Fruit fly (Drosophila melanogaster) whole organism, embryonic: Measurements from ENCODE around the gene Ns1.
A peak's percentile ranks its signal among the peaks of the same experiment; 100 is the strongest.

Source experiments
- Adf1 ChIP-seq: fragments of 200-800 bp; sonication (Bioruptor generic); IDR thresholded peaks from 2 replicates; pipeline ENCODE4 v1.3.6; 2022; ENCODE audit warnings: missing biosample characterization, missing genetic modification characterization
- CG10267 ChIP-seq: fragments of 200-800 bp; sonication (Bioruptor generic); optimal IDR thresholded peaks from 2 replicates; lab custom pipeline; 2018; ENCODE audit warnings: missing biosample characterization, mild to moderate bottlenecking, missing genetic modification characterization, moderate library complexity
- CG11085 ChIP-seq: fragments of 200-800 bp; sonication (Bioruptor generic); IDR thresholded peaks from 2 replicates; pipeline ENCODE4 v1.3.6; 2022; ENCODE audit warnings: missing biosample characterization, missing genetic modification characterization
- CG12219 ChIP-seq: fragments of 200-800 bp; sonication (Bioruptor generic); optimal IDR thresholded peaks from 3 replicates; lab custom pipeline; 2018; ENCODE audit warnings: missing biosample characterization, mild to moderate bottlenecking, missing genetic modification characterization
- CG15073 ChIP-seq: fragments of 200-800 bp; sonication (Bioruptor generic); optimal IDR thresholded peaks from 2 replicates; lab custom pipeline; 2016; ENCODE audit warnings: missing biosample characterization, missing genetic modification characterization
- CG15269 ChIP-seq: fragments of 200-800 bp; sonication (Bioruptor generic); optimal IDR thresholded peaks from 2 replicates; lab custom pipeline; 2018; ENCODE audit warnings: missing biosample characterization, mild to moderate bottlenecking, missing genetic modification characterization, moderate library complexity
- CG16863 ChIP-seq: fragments of 200-800 bp; sonication (Bioruptor generic); optimal IDR thresholded peaks from 3 replicates; lab custom pipeline; 2016; ENCODE audit warnings: missing biosample characterization, missing genetic modification characterization
- CG17328 ChIP-seq: fragments of 200-800 bp; sonication (Bioruptor generic); IDR thresholded peaks from 2 replicates; pipeline ENCODE4 v1.3.6; 2022; ENCODE audit warnings: missing biosample characterization, missing genetic modification characterization
- CG18599 ChIP-seq: fragments of 200-800 bp; sonication (Bioruptor generic); optimal IDR thresholded peaks from 3 replicates; lab custom pipeline; 2017; ENCODE audit warnings: missing biosample characterization, missing genetic modification characterization, mild to moderate bottlenecking, moderate library complexity, missing genetic modification reagents
- CG18619 ChIP-seq: fragments of 200-800 bp; sonication (Bioruptor generic); optimal IDR thresholded peaks from 3 replicates; lab custom pipeline; 2017; ENCODE audit warnings: missing biosample characterization, mild to moderate bottlenecking, missing genetic modification characterization
- CG18764 ChIP-seq: fragments of 200-800 bp; sonication (Bioruptor generic); optimal IDR thresholded peaks from 3 replicates; lab custom pipeline; 2016; ENCODE audit warnings: missing biosample characterization, missing genetic modification characterization
- CG2712 ChIP-seq: fragments of 200-800 bp; optimal IDR thresholded peaks from 3 replicates; lab custom pipeline; 2019; ENCODE audit warnings: missing biosample characterization, mild to moderate bottlenecking, missing genetic modification characterization, moderate library complexity
- CG31388 ChIP-seq: fragments of 200-800 bp; sonication (Bioruptor generic); optimal IDR thresholded peaks from 2 replicates; lab custom pipeline; 2016; ENCODE audit warnings: missing biosample characterization, missing genetic modification characterization
- CG3281 ChIP-seq: fragments of 200-800 bp; sonication (Bioruptor generic); optimal IDR thresholded peaks from 3 replicates; lab custom pipeline; 2017; ENCODE audit warnings: missing biosample characterization, mild to moderate bottlenecking, missing genetic modification characterization
- CG6689 ChIP-seq: fragments of 200-800 bp; sonication (Bioruptor generic); IDR thresholded peaks from 2 replicates; pipeline ENCODE4 v1.3.6; 2022; ENCODE audit warnings: missing biosample characterization, missing genetic modification characterization
- CG6854 ChIP-seq: fragments of 200-800 bp; sonication (Bioruptor generic); optimal IDR thresholded peaks from 3 replicates; lab custom pipeline; 2017; ENCODE audit warnings: missing biosample characterization, mild to moderate bottlenecking, missing genetic modification characterization
- CG8388 ChIP-seq: fragments of 200-800 bp; sonication (Bioruptor generic); optimal IDR thresholded peaks from 2 replicates; lab custom pipeline; 2019; ENCODE audit warnings: missing biosample characterization, mild to moderate bottlenecking, missing genetic modification characterization, moderate library complexity
- CG8944 ChIP-seq: fragments of 200-800 bp; sonication (Bioruptor generic); optimal IDR thresholded peaks from 3 replicates; lab custom pipeline; 2016; ENCODE audit warnings: missing biosample characterization, missing genetic modification characterization
- Dll ChIP-seq: fragments of 200-800 bp; sonication (Bioruptor generic); IDR thresholded peaks from 4 replicates; pipeline ENCODE4 v1.3.6; 2022; ENCODE audit warnings: missing biosample characterization, missing genetic modification characterization; ENCODE audit not compliant: partially characterized antibody
- E2f1 ChIP-seq: fragments of 200-800 bp; sonication (Bioruptor generic); IDR thresholded peaks from 2 replicates; pipeline ENCODE4 v1.3.6; 2022; ENCODE audit warnings: missing biosample characterization, missing genetic modification characterization
- H15 ChIP-seq: fragments of 200-800 bp; sonication (Bioruptor generic); IDR thresholded peaks from 3 replicates; pipeline ENCODE4 v1.3.6; 2022; ENCODE audit warnings: missing biosample characterization, missing genetic modification characterization
- H2.0 ChIP-seq: fragments of 200-800 bp; sonication (Bioruptor generic); IDR thresholded peaks from 2 replicates; pipeline ENCODE4 v1.3.6; 2022; ENCODE audit warnings: missing biosample characterization, missing genetic modification characterization
- Hand ChIP-seq: fragments of 200-800 bp; sonication (Bioruptor generic); optimal IDR thresholded peaks from 2 replicates; lab custom pipeline; 2017; ENCODE audit warnings: mild to moderate bottlenecking, missing biosample characterization, missing genetic modification reagents, missing genetic modification characterization
- Kr ChIP-seq: fragments of 200-800 bp; sonication (Bioruptor generic); optimal IDR thresholded peaks from 2 replicates; lab custom pipeline; 2017; ENCODE audit warnings: missing biosample characterization, mild to moderate bottlenecking, missing genetic modification characterization
- Lim3 ChIP-seq: fragments of 200-800 bp; sonication (Bioruptor generic); IDR thresholded peaks from 2 replicates; pipeline ENCODE4 v1.3.6; 2022; ENCODE audit warnings: missing biosample characterization, missing genetic modification characterization
- Oli ChIP-seq: fragments of 200-800 bp; sonication (Bioruptor generic); optimal IDR thresholded peaks from 2 replicates; lab custom pipeline; 2018; ENCODE audit warnings: missing biosample characterization, mild to moderate bottlenecking, missing genetic modification characterization, moderate library complexity
- Opbp ChIP-seq: fragments of 200-800 bp; sonication (Bioruptor generic); IDR thresholded peaks from 3 replicates; pipeline ENCODE4 v1.3.6; 2022; ENCODE audit warnings: missing biosample characterization, missing genetic modification characterization; ENCODE audit not compliant: partially characterized antibody
- Optix ChIP-seq: fragments of 200-800 bp; sonication (Bioruptor generic); IDR thresholded peaks from 3 replicates; pipeline ENCODE4 v1.3.6; 2022; ENCODE audit warnings: missing biosample characterization, missing genetic modification characterization
- Sin3A ChIP-seq: fragments of >200 bp; optimal IDR thresholded peaks from 2 replicates; lab custom pipeline; 2018
- Sox102F ChIP-seq: fragments of 200-800 bp; sonication (Bioruptor generic); optimal IDR thresholded peaks from 2 replicates; lab custom pipeline; 2018; ENCODE audit warnings: missing biosample characterization, mild to moderate bottlenecking, missing genetic modification characterization, moderate library complexity
- YL-1 ChIP-seq: fragments of 200-800 bp; sonication (Bioruptor generic); optimal IDR thresholded peaks from 3 replicates; lab custom pipeline; 2017; ENCODE audit warnings: missing biosample characterization, mild to moderate bottlenecking, missing genetic modification characterization
- al ChIP-seq: fragments of 200-800 bp; sonication (Bioruptor generic); IDR thresholded peaks from 2 replicates; pipeline ENCODE4 v1.3.6; 2022; ENCODE audit warnings: missing biosample characterization, missing genetic modification characterization
- amos ChIP-seq: fragments of 200-800 bp; sonication (Bioruptor generic); IDR thresholded peaks from 2 replicates; pipeline ENCODE4 v1.3.6; 2022; ENCODE audit warnings: missing biosample characterization, missing genetic modification characterization; ENCODE audit not compliant: partially characterized antibody
- bcd ChIP-seq: fragments of 200-800 bp; sonication (Bioruptor generic); optimal IDR thresholded peaks from 2 replicates; lab custom pipeline; 2017; ENCODE audit warnings: missing biosample characterization, mild to moderate bottlenecking, missing genetic modification characterization
- chif ChIP-seq, 2 experiments: fragments of 200-800 bp; sonication (Bioruptor generic); optimal IDR thresholded peaks; 3 replicates each; lab custom pipeline; 2016; ENCODE audit warnings: missing biosample characterization in 2 of 2, missing genetic modification characterization in 2 of 2
- dm ChIP-seq: fragments of 200-800 bp; sonication (Bioruptor generic); optimal IDR thresholded peaks from 3 replicates; lab custom pipeline; 2016; ENCODE audit warnings: missing biosample characterization, missing genetic modification characterization
- ewg ChIP-seq: fragments of 200-800 bp; sonication (Bioruptor generic); optimal IDR thresholded peaks from 3 replicates; lab custom pipeline; 2017; ENCODE audit warnings: mild to moderate bottlenecking, missing biosample characterization, missing genetic modification reagents, missing genetic modification characterization
- gce ChIP-seq: fragments of 200-800 bp; sonication (Bioruptor generic); IDR thresholded peaks from 3 replicates; pipeline ENCODE4 v1.3.6; 2022; ENCODE audit warnings: missing biosample characterization, missing genetic modification characterization
- gem ChIP-seq: fragments of 200-800 bp; sonication (Bioruptor generic); optimal IDR thresholded peaks from 2 replicates; lab custom pipeline; 2019; ENCODE audit warnings: missing biosample characterization, mild to moderate bottlenecking, missing genetic modification characterization, moderate library complexity
- inv ChIP-seq: fragments of 200-800 bp; sonication (Bioruptor generic); IDR thresholded peaks from 2 replicates; pipeline ENCODE4 v1.3.6; 2022; ENCODE audit warnings: missing biosample characterization, missing genetic modification characterization; ENCODE audit not compliant: partially characterized antibody
- klu ChIP-seq: fragments of 200-800 bp; sonication (Bioruptor generic); IDR thresholded peaks from 2 replicates; pipeline ENCODE4 v1.3.6; 2022; ENCODE audit warnings: missing biosample characterization, missing genetic modification characterization
- lilli ChIP-seq: fragments of 200-800 bp; sonication (Bioruptor generic); optimal IDR thresholded peaks from 3 replicates; lab custom pipeline; 2016; ENCODE audit warnings: missing biosample characterization, missing genetic modification characterization
- phol ChIP-seq: fragments of 200-800 bp; sonication (Bioruptor generic); optimal IDR thresholded peaks from 3 replicates; lab custom pipeline; 2018; ENCODE audit warnings: missing biosample characterization, mild to moderate bottlenecking, missing genetic modification characterization, moderate library complexity
- ro ChIP-seq: fragments of 200-800 bp; sonication (Bioruptor generic); IDR thresholded peaks from 2 replicates; pipeline ENCODE4 v1.3.6; 2022; ENCODE audit warnings: missing biosample characterization, missing genetic modification characterization
- tin ChIP-seq: fragments of 200-800 bp; sonication (Bioruptor generic); optimal IDR thresholded peaks from 3 replicates; lab custom pipeline; 2016; ENCODE audit warnings: missing biosample characterization, missing genetic modification characterization
- ttk ChIP-seq: fragments of 200-800 bp; sonication (Bioruptor generic); IDR thresholded peaks from 2 replicates; pipeline ENCODE4 v2.1.2; 2022; ENCODE audit warnings: missing biosample characterization, missing genetic modification characterization
- twi ChIP-seq: fragments of 200-800 bp; optimal IDR thresholded peaks from 2 replicates; lab custom pipeline; 2019; ENCODE audit warnings: missing biosample characterization, mild to moderate bottlenecking, missing genetic modification characterization, moderate library complexity
- unpg ChIP-seq: fragments of 200-800 bp; sonication (Bioruptor generic); optimal IDR thresholded peaks from 3 replicates; lab custom pipeline; 2018; ENCODE audit warnings: missing biosample characterization, mild to moderate bottlenecking, missing genetic modification characterization, moderate library complexity
- zfh2 ChIP-seq: fragments of 200-800 bp; sonication (Bioruptor generic); optimal IDR thresholded peaks from 2 replicates; lab custom pipeline; 2016; ENCODE audit warnings: missing biosample characterization, missing genetic modification characterization

Ns1 gene

DNA sequence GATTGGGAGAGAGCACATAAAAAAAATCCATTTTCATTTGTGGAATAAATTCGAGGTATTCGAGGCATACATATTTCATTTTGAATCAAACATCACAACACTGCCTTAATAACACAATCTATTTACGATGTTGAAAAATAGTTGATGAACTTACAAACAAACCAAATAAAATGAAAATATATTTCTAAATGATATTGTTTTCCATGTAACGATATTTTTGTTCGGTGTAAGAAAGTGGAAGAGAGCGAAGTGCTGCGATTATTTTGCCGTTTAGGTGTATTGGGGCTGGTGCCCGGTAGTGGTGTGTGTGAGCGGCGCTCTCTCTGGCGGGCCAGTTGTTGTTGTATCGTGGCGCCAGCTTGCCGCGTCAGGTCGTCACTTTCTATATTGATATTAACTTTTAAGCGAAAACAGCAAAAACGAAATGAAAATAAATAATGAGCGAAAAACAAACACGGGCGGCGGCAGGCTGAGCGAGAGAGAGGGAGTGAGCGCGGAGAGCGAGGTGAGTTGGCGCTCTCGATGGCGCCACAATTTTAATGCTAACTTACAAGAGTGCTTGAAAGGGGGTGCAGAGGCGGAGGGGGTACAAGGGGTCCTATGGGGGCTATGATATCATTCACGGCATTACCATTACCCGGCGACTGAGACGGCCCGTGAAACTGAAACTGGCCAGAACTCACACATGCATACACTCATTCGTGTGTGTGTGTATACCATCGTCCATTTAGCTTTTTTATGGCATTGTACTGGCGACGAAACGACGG lies 7.3 kb downstream of the Ns1 start (continued):
- TF ChIP-seq CG16863 (GFP tag; lab: Kevin White, UChicago) (peak; percentile 91), klu (GFP tag; lab: Robert Waterston, UW) (peak; percentile 79), CG10267 (peak; percentile 89), CG3281 (GFP tag; lab: Kevin White, UChicago) (peak; percentile 94), CG15269 (tag; lab: Kevin White, UChicago) (peak; percentile 94), gce (GFP tag; lab: Robert Waterston, UW) (peak; percentile 40; the same call in 1 of the 3 replicates), CG18619 (GFP tag; lab: Kevin White, UChicago) (peak; percentile 92), gem (tag; lab: Kevin White, UChicago) (peak; percentile 98), zfh2 (GFP tag; lab: Kevin White, UChicago) (peak; percentile 92), unpg (GFP tag; lab: Kevin White, UChicago) (peak; percentile 97), CG15073 (peak; percentile 45), Sin3A (lab: Kevin White, UChicago) (no peak), YL-1 (GFP tag; lab: Kevin White, UChicago) (peak; percentile 68), CG11085 (GFP tag; lab: Robert Waterston, UW) (peak; percentile 45), al (peak; percentile 75), CG18764 (GFP tag; lab: Kevin White, UChicago) (peak; percentile 79), CG8388 (GFP tag; lab: Kevin White, UChicago) (peak; percentile 94), tin (GFP tag; lab: Kevin White, UChicago) (peak; percentile 86), phol (tag; lab: Kevin White, UChicago) (peak; percentile 95), Sox102F (peak; percentile 97), CG18599 (GFP tag; lab: Kevin White, UChicago) (peak; percentile 96), CG12219 (peak; percentile 92), Hand (GFP tag; lab: Kevin White, UChicago) (peak; percentile 93), Lim3 (GFP tag; lab: Robert Waterston, UW) (peak; percentile 35; the same call in 1 of the 2 replicates), Oli (tag; lab: Kevin White, UChicago) (peak; percentile 95), bcd (GFP tag; lab: Kevin White, UChicago) (peak; percentile 93), Optix (no peak), chif (GFP tag; optimal IDR thresholded peaks at IDR 0.05; lab: Kevin White, UChicago) (peak; percentile 92), Opbp (GFP tag; lab: Robert Waterston, UW) (0 out of 3 replicates have a peak, but pooled peaks have one; percentile 37), H2.0 (GFP tag; lab: Robert Waterston, UW) (peak; percentile 77), ewg (peak; percentile 85), Kr (no peak), CG31388 (GFP tag; lab: Kevin White, UChicago) (peak; percentile 75), amos (GFP tag; lab: Robert Waterston, UW) (no peak; the same call in 1 of the 2 replicates), twi (tag; lab: Kevin White, UChicago) (peak; percentile 74), lilli (GFP tag; lab: Kevin White, UChicago) (peak; percentile 97), CG6854 (GFP tag; lab: Kevin White, UChicago) (peak; percentile 88), H15 (GFP tag; lab: Robert Waterston, UW) (peak; percentile 90), ro (GFP tag; lab: Robert Waterston, UW) (0 out of 2 replicates have a peak, but pooled peaks have one; percentile 12), ttk (GFP tag; lab: Robert Waterston, UW) (peak; percentile 86), CG8944 (GFP tag; lab: Kevin White, UChicago) (peak; percentile 87), Dll (GFP tag; lab: Robert Waterston, UW) (0 out of 4 replicates have a peak, but pooled peaks have one; percentile 43), CG2712 (tag; lab: Kevin White, UChicago) (peak; percentile 96), CG6689 (GFP tag; lab: Robert Waterston, UW) (peak; percentile 93), CG17328 (GFP tag; lab: Robert Waterston, UW) (peak; percentile 79), Adf1 (GFP tag; lab: Robert Waterston, UW) (peak; percentile 79), inv (no peak), dm (GFP tag; lab: Kevin White, UChicago) (peak; percentile 78), E2f1 (peak; percentile 87)
